Fruit fly (Drosophila melanogaster) whole organism, embryonic: ENCODE data around the gene CG31076.

Experiments
- Abd-B ChIP-seq: fragments of 200-800 bp; sonication (Bioruptor generic); optimal IDR thresholded peaks from 2 replicates; lab custom pipeline; 2018; ENCODE audit warnings: missing biosample characterization, mild to moderate bottlenecking, missing genetic modification characterization, moderate library complexity
- CG10147 ChIP-seq: fragments of 200-800 bp; sonication (Bioruptor generic); optimal IDR thresholded peaks from 2 replicates; lab custom pipeline; 2019; ENCODE audit warnings: missing biosample characterization, mild to moderate bottlenecking, missing genetic modification characterization, moderate library complexity
- CG10267 ChIP-seq: fragments of 200-800 bp; sonication (Bioruptor generic); optimal IDR thresholded peaks from 2 replicates; lab custom pipeline; 2018; ENCODE audit warnings: missing biosample characterization, mild to moderate bottlenecking, missing genetic modification characterization, moderate library complexity
- CG10321 ChIP-seq: fragments of 200-800 bp; sonication (Bioruptor generic); IDR thresholded peaks from 2 replicates; pipeline ENCODE4 v1.3.6; 2022; ENCODE audit warnings: missing biosample characterization, missing genetic modification characterization
- CG10565 ChIP-seq: fragments of 200-800 bp; sonication (Bioruptor generic); optimal IDR thresholded peaks from 3 replicates; lab custom pipeline; 2016; ENCODE audit warnings: missing biosample characterization, mild to moderate bottlenecking, missing genetic modification characterization
- CG11723 ChIP-seq: fragments of 200-800 bp; sonication (Bioruptor generic); optimal IDR thresholded peaks from 2 replicates; lab custom pipeline; 2017; ENCODE audit warnings: missing biosample characterization, mild to moderate bottlenecking, missing genetic modification characterization
- CG1233 ChIP-seq: fragments of 200-800 bp; sonication (Bioruptor generic); optimal IDR thresholded peaks from 4 replicates; lab custom pipeline; 2018; ENCODE audit warnings: missing biosample characterization, mild to moderate bottlenecking, missing genetic modification characterization
- CG12769 ChIP-seq: fragments of 200-800 bp; sonication (Bioruptor generic); optimal IDR thresholded peaks from 2 replicates; lab custom pipeline; 2019; ENCODE audit warnings: missing biosample characterization, mild to moderate bottlenecking, missing genetic modification characterization, moderate library complexity
- CG13296 ChIP-seq: fragments of 200-800 bp; sonication (Bioruptor generic); optimal IDR thresholded peaks from 3 replicates; lab custom pipeline; 2018; ENCODE audit warnings: missing biosample characterization, mild to moderate bottlenecking, missing genetic modification characterization
- CG13424 ChIP-seq: fragments of 200-800 bp; sonication (Bioruptor generic); optimal IDR thresholded peaks from 2 replicates; lab custom pipeline; 2019; ENCODE audit warnings: missing biosample characterization, mild to moderate bottlenecking, missing genetic modification characterization, moderate library complexity
- CG13624 ChIP-seq: fragments of 200-800 bp; sonication (Bioruptor generic); optimal IDR thresholded peaks from 2 replicates; lab custom pipeline; 2016; ENCODE audit warnings: missing biosample characterization, missing genetic modification characterization
- CG15601 ChIP-seq: fragments of 200-800 bp; sonication (Bioruptor generic); optimal IDR thresholded peaks from 3 replicates; lab custom pipeline; 2019; ENCODE audit warnings: missing biosample characterization, mild to moderate bottlenecking, missing genetic modification characterization, moderate library complexity
- CG16813 ChIP-seq: fragments of 200-800 bp; sonication (Bioruptor generic); IDR thresholded peaks from 3 replicates; pipeline ENCODE4 v1.3.6; 2022; ENCODE audit warnings: missing biosample characterization, missing genetic modification characterization; ENCODE audit not compliant: partially characterized antibody
- CG17802 ChIP-seq: fragments of 200-800 bp; sonication (Bioruptor generic); optimal IDR thresholded peaks from 2 replicates; lab custom pipeline; 2018; ENCODE audit warnings: missing biosample characterization, mild to moderate bottlenecking, missing genetic modification characterization, moderate library complexity
- CG2120 ChIP-seq: fragments of 200-800 bp; sonication (Bioruptor generic); optimal IDR thresholded peaks from 3 replicates; lab custom pipeline; 2016; ENCODE audit warnings: missing biosample characterization, missing genetic modification characterization
- CG31365 ChIP-seq: fragments of 200-800 bp; sonication (Bioruptor generic); optimal IDR thresholded peaks from 2 replicates; lab custom pipeline; 2018; ENCODE audit warnings: missing biosample characterization, mild to moderate bottlenecking, missing genetic modification characterization
- CG32532 ChIP-seq: fragments of 200-800 bp; sonication (Bioruptor generic); IDR thresholded peaks from 2 replicates; pipeline ENCODE4 v1.3.6; 2022; ENCODE audit warnings: missing biosample characterization, missing genetic modification characterization
- CG4328 ChIP-seq: fragments of 200-800 bp; sonication (Bioruptor generic); optimal IDR thresholded peaks from 3 replicates; lab custom pipeline; 2017; ENCODE audit warnings: missing biosample characterization, missing genetic modification reagents, missing genetic modification characterization
- CG43689 ChIP-seq: fragments of 200-800 bp; sonication (Bioruptor generic); IDR thresholded peaks from 2 replicates; pipeline ENCODE4 v1.3.6; 2022; ENCODE audit warnings: missing biosample characterization, missing genetic modification characterization
- CG5180 ChIP-seq: fragments of 200-800 bp; sonication (Bioruptor generic); optimal IDR thresholded peaks from 3 replicates; lab custom pipeline; 2017; ENCODE audit warnings: missing biosample characterization, missing genetic modification characterization, mild to moderate bottlenecking, moderate library complexity, missing genetic modification reagents
- CG6254 ChIP-seq: fragments of 200-800 bp; sonication (Bioruptor generic); optimal IDR thresholded peaks from 3 replicates; lab custom pipeline; 2017; ENCODE audit warnings: mild to moderate bottlenecking, missing biosample characterization, missing genetic modification reagents, missing genetic modification characterization
- CG8478 ChIP-seq: fragments of >200 bp; optimal IDR thresholded peaks from 2 replicates; lab custom pipeline; 2018
- CG8765 ChIP-seq: fragments of 200-800 bp; sonication (Bioruptor generic); IDR thresholded peaks from 2 replicates; pipeline ENCODE4 v1.3.6; 2022; ENCODE audit warnings: missing biosample characterization, missing genetic modification characterization
- CG9876 ChIP-seq: fragments of 200-800 bp; sonication (Bioruptor generic); optimal IDR thresholded peaks from 2 replicates; lab custom pipeline; 2016; ENCODE audit warnings: missing biosample characterization, missing genetic modification characterization
- CrebB ChIP-seq: fragments of 200-800 bp; sonication (Bioruptor generic); optimal IDR thresholded peaks from 3 replicates; lab custom pipeline; 2018; ENCODE audit warnings: missing biosample characterization, mild to moderate bottlenecking, missing genetic modification characterization
- Dad ChIP-seq: fragments of 200-800 bp; sonication (Bioruptor generic); optimal IDR thresholded peaks from 3 replicates; lab custom pipeline; 2016; ENCODE audit warnings: missing biosample characterization, missing genetic modification characterization
- Dref ChIP-seq: fragments of 200-800 bp; sonication (Bioruptor generic); IDR thresholded peaks from 2 replicates; pipeline ENCODE4 v1.3.6; 2022; ENCODE audit warnings: missing biosample characterization, missing genetic modification characterization
- Ets97D ChIP-seq: fragments of 200-800 bp; sonication (Bioruptor generic); optimal IDR thresholded peaks from 3 replicates; lab custom pipeline; 2016; ENCODE audit warnings: missing biosample characterization, missing genetic modification characterization
- Hand ChIP-seq: fragments of 200-800 bp; sonication (Bioruptor generic); optimal IDR thresholded peaks from 2 replicates; lab custom pipeline; 2017; ENCODE audit warnings: mild to moderate bottlenecking, missing biosample characterization, missing genetic modification reagents, missing genetic modification characterization
- Lim3 ChIP-seq: fragments of 200-800 bp; sonication (Bioruptor generic); IDR thresholded peaks from 2 replicates; pipeline ENCODE4 v1.3.6; 2022; ENCODE audit warnings: missing biosample characterization, missing genetic modification characterization
- MTF-1 ChIP-seq: fragments of 200-800 bp; sonication (Bioruptor generic); optimal IDR thresholded peaks from 2 replicates; lab custom pipeline; 2018; ENCODE audit warnings: missing biosample characterization, mild to moderate bottlenecking, missing genetic modification characterization, borderline replicate concordance
- Max ChIP-seq: fragments of 200-800 bp; sonication (Bioruptor generic); optimal IDR thresholded peaks from 2 replicates; lab custom pipeline; 2016; ENCODE audit warnings: missing biosample characterization, mild to moderate bottlenecking, missing genetic modification characterization
- Med ChIP-seq: fragments of 200-800 bp; sonication (Bioruptor generic); peaks from one replicate; lab custom pipeline; 2016; ENCODE audit warnings: missing biosample characterization, missing genetic modification characterization, mild to moderate bottlenecking, inconsistent platforms, moderate library complexity
- NC2β ChIP-seq: fragments of 200-800 bp; sonication (Bioruptor generic); optimal IDR thresholded peaks from 2 replicates; lab custom pipeline; 2016; ENCODE audit warnings: missing biosample characterization, missing genetic modification characterization
- Nf-YC ChIP-seq: fragments of 200-800 bp; optimal IDR thresholded peaks from 3 replicates; lab custom pipeline; 2019; ENCODE audit warnings: missing biosample characterization, mild to moderate bottlenecking, missing genetic modification characterization, moderate library complexity
- Oli ChIP-seq: fragments of 200-800 bp; sonication (Bioruptor generic); optimal IDR thresholded peaks from 2 replicates; lab custom pipeline; 2018; ENCODE audit warnings: missing biosample characterization, mild to moderate bottlenecking, missing genetic modification characterization, moderate library complexity
- Xrp1 ChIP-seq: fragments of 200-800 bp; sonication (Bioruptor generic); IDR thresholded peaks from 2 replicates; pipeline ENCODE4 v1.3.6; 2022; ENCODE audit warnings: missing biosample characterization, missing genetic modification characterization
- bigmax ChIP-seq: fragments of 200-800 bp; sonication (Bioruptor generic); optimal IDR thresholded peaks from 2 replicates; lab custom pipeline; 2018; ENCODE audit warnings: missing biosample characterization, mild to moderate bottlenecking, missing genetic modification characterization
- bsh ChIP-seq, 2 experiments: fragments of 200-800 bp; sonication (Bioruptor generic); optimal IDR thresholded peaks; 2 replicates each; lab custom pipeline; 2017 to 2018; ENCODE audit warnings: mild to moderate bottlenecking in 2 of 2, missing biosample characterization in 2 of 2, missing genetic modification characterization in 2 of 2, moderate library complexity in 1 of 2
- dan ChIP-seq: fragments of 200-800 bp; sonication (Bioruptor generic); IDR thresholded peaks from 2 replicates; pipeline ENCODE4 v1.3.6; 2022; ENCODE audit warnings: missing biosample characterization, missing genetic modification characterization
- eve ChIP-seq, 2 experiments: fragments of >200 bp; optimal IDR thresholded peaks; 2 replicates each; lab custom pipeline; 2017; ENCODE audit warnings: missing biosample characterization in 2 of 2, missing genetic modification characterization in 2 of 2
- fd64A ChIP-seq: fragments of 200-800 bp; sonication (Bioruptor generic); optimal IDR thresholded peaks from 3 replicates; lab custom pipeline; 2018; ENCODE audit warnings: missing biosample characterization, mild to moderate bottlenecking, missing genetic modification characterization
- fu2 ChIP-seq: fragments of 200-800 bp; sonication (Bioruptor generic); optimal IDR thresholded peaks from 2 replicates; lab custom pipeline; 2016; ENCODE audit warnings: missing biosample characterization, missing genetic modification characterization
- gce ChIP-seq: fragments of 200-800 bp; sonication (Bioruptor generic); IDR thresholded peaks from 3 replicates; pipeline ENCODE4 v1.3.6; 2022; ENCODE audit warnings: missing biosample characterization, missing genetic modification characterization
- gro ChIP-seq: fragments of 200-800 bp; sonication (Bioruptor generic); optimal IDR thresholded peaks from 2 replicates; lab custom pipeline; 2016; ENCODE audit warnings: missing biosample characterization, missing genetic modification characterization
- kah ChIP-seq: fragments of 200-800 bp; sonication (Bioruptor generic); optimal IDR thresholded peaks from 2 replicates; lab custom pipeline; 2018; ENCODE audit warnings: missing biosample characterization, mild to moderate bottlenecking, missing genetic modification characterization
- otp ChIP-seq: fragments of 200-800 bp; sonication (Bioruptor generic); IDR thresholded peaks from 3 replicates; pipeline ENCODE4, ENCODE4 v1.3.6; 2022; ENCODE audit warnings: missing biosample characterization, missing genetic modification characterization
- peb ChIP-seq: fragments of 200-800 bp; sonication (Bioruptor generic); IDR thresholded peaks from 2 replicates; pipeline ENCODE4 v1.3.6; 2022; ENCODE audit warnings: missing biosample characterization, missing genetic modification characterization
- vvl ChIP-seq: fragments of 200-800 bp; sonication (Bioruptor generic); IDR thresholded peaks from 2 replicates; pipeline ENCODE4 v1.3.6; 2022; ENCODE audit warnings: missing biosample characterization, missing genetic modification characterization
- wek ChIP-seq: fragments of 200-800 bp; sonication (Bioruptor generic); optimal IDR thresholded peaks from 3 replicates; lab custom pipeline; 2018; ENCODE audit warnings: missing biosample characterization, mild to moderate bottlenecking, missing genetic modification characterization, moderate library complexity
- z ChIP-seq: fragments of 200-800 bp; sonication (Bioruptor generic); IDR thresholded peaks from 3 replicates; pipeline ENCODE4 v1.3.6; 2022; ENCODE audit warnings: missing biosample characterization, missing genetic modification characterization

CG31076 gene

dm6 chr3R:26956376-26957062, 33.1 kb downstream of the CG31076 start (continued):
- TF ChIP-seq z (GFP tag; lab: Robert Waterston, UW) (no peak), Ets97D (GFP tag; lab: Kevin White, UChicago) (peak; percentile 69), CrebB (tag; lab: Kevin White, UChicago) (no peak), Xrp1 (no peak), vvl (GFP tag; lab: Robert Waterston, UW) (peak; percentile 29; the same call in 1 of the 2 replicates), Nf-YC (no peak), CG12769 (tag; lab: Kevin White, UChicago) (no peak), CG9876 (no peak), bsh (GFP tag; optimal IDR thresholded peaks at IDR 0.05; lab: Kevin White, UChicago) (no peak), CG13624 (GFP tag; lab: Kevin White, UChicago) (no peak), CG16813 (GFP tag; lab: Robert Waterston, UW) (no peak), CG2120 (peak; percentile 10), NC2β (no peak), gce (GFP tag; lab: Robert Waterston, UW) (no peak), otp (GFP tag; lab: Robert Waterston, UW) (no peak), gro (GFP tag; lab: Kevin White, UChicago) (no peak), CG10267 (tag; lab: Kevin White, UChicago) (no peak), eve (GFP tag; optimal IDR thresholded peaks at IDR 0.05; lab: Kevin White, UChicago) (no peak), fd64A (no peak), MTF-1 (GFP tag; lab: Kevin White, UChicago) (no peak), peb (GFP tag; lab: Robert Waterston, UW) (no peak), CG11723 (GFP tag; lab: Kevin White, UChicago) (no peak), CG10147 (no peak), CG10565 (GFP tag; lab: Kevin White, UChicago) (no peak), Hand (no peak), Abd-B (GFP tag; lab: Kevin White, UChicago) (no peak), Dref (no peak), Dad (GFP tag; lab: Kevin White, UChicago) (no peak), CG32532 (GFP tag; lab: Robert Waterston, UW) (no peak), kah (GFP tag; lab: Kevin White, UChicago) (no peak), Oli (no peak), CG13296 (GFP tag; lab: Kevin White, UChicago) (no peak), CG13424 (tag; lab: Kevin White, UChicago) (no peak), CG15601 (no peak), CG17802 (tag; lab: Kevin White, UChicago) (peak; percentile 10), bigmax (GFP tag; lab: Kevin White, UChicago) (no peak), dan (GFP tag; lab: Robert Waterston, UW) (no peak), Lim3 (no peak), CG6254 (GFP tag; lab: Kevin White, UChicago) (no peak), CG5180 (GFP tag; lab: Kevin White, UChicago) (no peak), CG31365 (tag; lab: Kevin White, UChicago) (no peak), fu2 (GFP tag; lab: Kevin White, UChicago) (no peak), Max (GFP tag; lab: Kevin White, UChicago) (no peak), CG4328 (GFP tag; lab: Kevin White, UChicago) (no peak), CG8765 (GFP tag; lab: Robert Waterston, UW) (peak; percentile 10; the same call in 1 of the 2 replicates), Med (GFP tag; lab: Kevin White, UChicago) (peak; percentile 69), CG43689 (GFP tag; lab: Robert Waterston, UW) (no peak), CG1233 (peak; percentile 21), CG10321 (GFP tag; lab: Robert Waterston, UW) (no peak), wek (peak; percentile 9), CG8478 (no peak)
